5 worm cellular contexts compared by ENCODE assay signal in the genomic region with DNA sequence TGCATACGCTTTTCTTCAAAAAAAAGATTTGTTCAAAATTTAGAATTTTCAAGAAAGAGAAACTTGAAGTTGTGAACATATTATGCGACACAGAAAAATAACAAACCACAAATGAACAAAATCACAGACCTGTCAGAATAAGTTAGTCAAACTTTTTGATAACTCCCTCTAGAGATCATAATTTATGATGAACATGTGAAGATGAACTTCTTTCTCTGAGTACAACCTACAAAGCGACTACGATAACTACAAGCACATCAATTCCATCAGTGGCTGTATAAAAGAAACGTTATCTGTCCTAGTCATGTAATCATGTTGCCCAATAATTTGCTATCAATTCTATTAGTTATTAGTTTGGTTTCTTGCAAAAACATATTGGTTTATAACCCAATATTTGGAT.
A peak's percentile ranks its signal among the peaks of the same experiment; 100 is the strongest.
TF ChIP-seq lines count a peak whose summit lies in the region.

A gene (plus strand): TSS at position 305 of the 400 bp plus-strand sequence.

TF ChIP-seq in whole organism, L1 larva, 84 proteins besides CTCF, POLR2A, EP300 and RAD21 (continues in another document):
- TF ChIP-seq nhr-77 (tag; optimal IDR thresholded peaks at IDR 0.05; lab: Kevin White, UChicago) = peak; percentile 22
- TF ChIP-seq fkh-10 (GFP tag; optimal IDR thresholded peaks at IDR 0.05; lab: Kevin White, UChicago) = no peak
- TF ChIP-seq fkh-8 (tag; optimal IDR thresholded peaks at IDR 0.05; lab: Kevin White, UChicago) = no peak
- TF ChIP-seq nhr-85 (tag; lab: Kevin White, UChicago) = peak; percentile 84
- peak; percentile 57 for TF ChIP-seq nhr-71 (tag; optimal IDR thresholded peaks at IDR 0.05; lab: Kevin White, UChicago)
- no peak for TF ChIP-seq efl-1 (optimal IDR thresholded peaks at IDR 0.05; lab: Kevin White, UChicago)
- peak in 1 of 2 experiments; percentile 32 for TF ChIP-seq efl-1 (GFP tag; optimal IDR thresholded peaks at IDR 0.05 in 1 of 2; lab: Kevin White, UChicago)
- TF ChIP-seq elt-3 (tag; optimal IDR thresholded peaks at IDR 0.05; lab: Kevin White, UChicago) = peak in 3 of 6 experiments; percentile 58 to 84 (median 61)
- TF ChIP-seq snu-23 (GFP tag; optimal IDR thresholded peaks at IDR 0.05; lab: Kevin White, UChicago) = peak; percentile 34
- TF ChIP-seq lin-14 (GFP tag; optimal IDR thresholded peaks at IDR 0.05; lab: Kevin White, UChicago) = peak; percentile 32
- no peak for TF ChIP-seq hlh-17 (GFP tag; optimal IDR thresholded peaks at IDR 0.05; lab: Kevin White, UChicago; ENCODE audit: borderline replicate concordance)
- TF ChIP-seq lin-35 (GFP tag; optimal IDR thresholded peaks at IDR 0.05; lab: Kevin White, UChicago) = peak in 1 of 2 experiments; percentile 7
- TF ChIP-seq jun-1 (tag; optimal IDR thresholded peaks at IDR 0.05; lab: Kevin White, UChicago) = no peak
- TF ChIP-seq nhr-90 (tag; optimal IDR thresholded peaks at IDR 0.05; lab: Kevin White, UChicago; ENCODE audit: poor library complexity) = peak; percentile 39
- TF ChIP-seq blmp-1 (tag; optimal IDR thresholded peaks at IDR 0.05; lab: Kevin White, UChicago) = no peak
- TF ChIP-seq egl-27 (tag; optimal IDR thresholded peaks at IDR 0.05; lab: Kevin White, UChicago) = no peak
- no peak for TF ChIP-seq irx-1 (tag; optimal IDR thresholded peaks at IDR 0.05; lab: Kevin White, UChicago)

TF ChIP-seq in whole organism, L2 larva, 48 proteins besides CTCF, POLR2A, EP300 and RAD21:
- TF ChIP-seq sma-9 (GFP tag; optimal IDR thresholded peaks at IDR 0.05; lab: Kevin White, UChicago) = peak; percentile 84
- no peak for TF ChIP-seq sma-9 (tag; optimal IDR thresholded peaks at IDR 0.05; lab: Kevin White, UChicago)
- peak; percentile 64 for TF ChIP-seq nhr-25 (tag; optimal IDR thresholded peaks at IDR 0.05; lab: Kevin White, UChicago)
- TF ChIP-seq mab-5 (tag; optimal IDR thresholded peaks at IDR 0.05; lab: Kevin White, UChicago) = no peak
- TF ChIP-seq alr-1 (tag; optimal IDR thresholded peaks at IDR 0.05; lab: Kevin White, UChicago) = no peak
- peak; percentile 51 for TF ChIP-seq sma-3 (GFP tag; optimal IDR thresholded peaks at IDR 0.05; lab: Kevin White, UChicago)

TF ChIP-seq in whole organism, L3 larva, 47 proteins besides CTCF, POLR2A, EP300 and RAD21:
- TF ChIP-seq nhr-25 (tag; optimal IDR thresholded peaks at IDR 0.05; lab: Kevin White, UChicago) (peak; percentile 16), elt-1 (tag; optimal IDR thresholded peaks at IDR 0.05; lab: Kevin White, UChicago) (no peak)

TF ChIP-seq in whole organism, L4 larva, 104 proteins besides CTCF, POLR2A, EP300 and RAD21:
- TF ChIP-seq nhr-42 (GFP tag; IDR thresholded peaks at IDR 0.05; lab: Robert Waterston, UW) = no peak
- TF ChIP-seq nhr-77 (tag; optimal IDR thresholded peaks at IDR 0.05; lab: Kevin White, UChicago) = peak; percentile 53
- TF ChIP-seq dpl-1 (GFP tag; optimal IDR thresholded peaks at IDR 0.05; lab: Kevin White, UChicago) = no peak
- TF ChIP-seq unc-62 (GFP tag; optimal IDR thresholded peaks at IDR 0.05 in 1 of 2; lab: Kevin White, UChicago) = peak in 1 of 2 experiments; percentile 84
- no peak for TF ChIP-seq unc-62 (tag; optimal IDR thresholded peaks at IDR 0.05; lab: Kevin White, UChicago)
- TF ChIP-seq nhr-28 (tag; optimal IDR thresholded peaks at IDR 0.05; lab: Kevin White, UChicago) = peak; percentile 99
- TF ChIP-seq daf-16 (GFP tag; optimal IDR thresholded peaks at IDR 0.05; lab: Kevin White, UChicago) = no peak
- peak; percentile 17 for TF ChIP-seq daf-16 (tag; optimal IDR thresholded peaks at IDR 0.05; lab: Kevin White, UChicago)

TF ChIP-seq in whole organism, late embryonic, 69 proteins besides CTCF, POLR2A, EP300 and RAD21:
- peak; percentile 62 for TF ChIP-seq elt-2 (tag; optimal IDR thresholded peaks at IDR 0.05; lab: Kevin White, UChicago)
- TF ChIP-seq hlh-13 (GFP tag; optimal IDR thresholded peaks at IDR 0.05; lab: Kevin White, UChicago) = no peak
